Fruit fly (Drosophila melanogaster) whole organism, embryonic: Measurements from ENCODE around the gene CG7766.

Source experiments
- BtbVII ChIP-seq: fragments of 200-800 bp; sonication (Bioruptor generic); optimal IDR thresholded peaks from 3 replicates; lab custom pipeline; 2017; ENCODE audit warnings: missing biosample characterization, mild to moderate bottlenecking, missing genetic modification characterization
- C15 ChIP-seq: fragments of 200-800 bp; sonication (Bioruptor generic); IDR thresholded peaks from 3 replicates; pipeline ENCODE4 v1.3.6; 2022; ENCODE audit warnings: missing biosample characterization, missing genetic modification characterization
- CG11247 ChIP-seq: fragments of 200-800 bp; sonication (Bioruptor generic); IDR thresholded peaks from 2 replicates; pipeline ENCODE4 v1.3.6; 2022; ENCODE audit warnings: missing biosample characterization, missing genetic modification characterization
- CG11398 ChIP-seq: fragments of 200-800 bp; sonication (Bioruptor generic); optimal IDR thresholded peaks from 2 replicates; lab custom pipeline; 2016; ENCODE audit warnings: missing biosample characterization, missing genetic modification characterization
- CG11695 ChIP-seq: fragments of 200-800 bp; sonication (Bioruptor generic); IDR thresholded peaks from 3 replicates; pipeline ENCODE4 v1.3.6; 2022; ENCODE audit warnings: missing biosample characterization, missing genetic modification characterization
- CG12071 ChIP-seq: fragments of 200-800 bp; sonication (Bioruptor generic); optimal IDR thresholded peaks from 3 replicates; lab custom pipeline; 2018; ENCODE audit warnings: missing biosample characterization, mild to moderate bottlenecking, missing genetic modification characterization
- CG12744 ChIP-seq: fragments of 200-800 bp; sonication (Bioruptor generic); optimal IDR thresholded peaks from 2 replicates; lab custom pipeline; 2016; ENCODE audit warnings: missing biosample characterization, missing genetic modification characterization
- CG13624 ChIP-seq: fragments of 200-800 bp; sonication (Bioruptor generic); optimal IDR thresholded peaks from 2 replicates; lab custom pipeline; 2016; ENCODE audit warnings: missing biosample characterization, missing genetic modification characterization
- CG13775 ChIP-seq: fragments of 200-800 bp; sonication (Bioruptor generic); optimal IDR thresholded peaks from 3 replicates; lab custom pipeline; 2017; ENCODE audit warnings: missing biosample characterization, mild to moderate bottlenecking, missing genetic modification characterization
- CG14050 ChIP-seq: fragments of 200-800 bp; sonication (Bioruptor generic); IDR thresholded peaks from 3 replicates; pipeline ENCODE4 v1.3.6; 2022; ENCODE audit warnings: missing biosample characterization, missing genetic modification characterization
- CG17361 ChIP-seq: fragments of 200-800 bp; sonication (Bioruptor generic); IDR thresholded peaks from 3 replicates; pipeline ENCODE4 v1.3.6; 2022; ENCODE audit warnings: missing biosample characterization, missing genetic modification characterization
- CG30431 ChIP-seq: fragments of 200-800 bp; sonication (Bioruptor generic); optimal IDR thresholded peaks from 2 replicates; lab custom pipeline; 2017; ENCODE audit warnings: missing biosample characterization, missing genetic modification characterization
- CG32532 ChIP-seq: fragments of 200-800 bp; sonication (Bioruptor generic); IDR thresholded peaks from 2 replicates; pipeline ENCODE4 v1.3.6; 2022; ENCODE audit warnings: missing biosample characterization, missing genetic modification characterization
- CG33557 ChIP-seq: fragments of 200-800 bp; sonication (Bioruptor generic); optimal IDR thresholded peaks from 2 replicates; lab custom pipeline; 2019; ENCODE audit warnings: missing biosample characterization, mild to moderate bottlenecking, missing genetic modification characterization, moderate library complexity
- CG3407 ChIP-seq: fragments of 200-800 bp; sonication (Bioruptor generic); optimal IDR thresholded peaks from 2 replicates; lab custom pipeline; 2018; ENCODE audit warnings: missing biosample characterization, mild to moderate bottlenecking, missing genetic modification characterization
- CG34376 ChIP-seq: fragments of 200-800 bp; sonication (Bioruptor generic); optimal IDR thresholded peaks from 2 replicates; lab custom pipeline; 2018; ENCODE audit warnings: missing biosample characterization, mild to moderate bottlenecking, missing genetic modification characterization
- CG4854 ChIP-seq: fragments of 200-800 bp; sonication (Bioruptor generic); optimal IDR thresholded peaks from 2 replicates; lab custom pipeline; 2016; ENCODE audit warnings: missing biosample characterization, missing genetic modification characterization, inconsistent platforms
- CG8944 ChIP-seq: fragments of 200-800 bp; sonication (Bioruptor generic); optimal IDR thresholded peaks from 3 replicates; lab custom pipeline; 2016; ENCODE audit warnings: missing biosample characterization, missing genetic modification characterization
- Deaf1 ChIP-seq: fragments of 200-800 bp; optimal IDR thresholded peaks from 3 replicates; lab custom pipeline; 2019; ENCODE audit warnings: missing biosample characterization, mild to moderate bottlenecking, missing genetic modification characterization, moderate library complexity
- Hmr ChIP-seq: fragments of 200-800 bp; sonication (Bioruptor generic); optimal IDR thresholded peaks from 3 replicates; lab custom pipeline; 2017; ENCODE audit warnings: mild to moderate bottlenecking, missing biosample characterization, missing genetic modification reagents, missing genetic modification characterization
- Hr78 ChIP-seq, 2 experiments: fragments of 200-800 bp in 1 of 2; fragments of >200 bp in 1 of 2; sonication (Bioruptor generic) in 1 of 2; optimal IDR thresholded peaks; 2 replicates each; lab custom pipeline; 2017 to 2019; ENCODE audit warnings: missing biosample characterization in 2 of 2, missing genetic modification characterization in 2 of 2, mild to moderate bottlenecking in 1 of 2, moderate library complexity in 1 of 2
- Kr ChIP-seq: fragments of 200-800 bp; sonication (Bioruptor generic); optimal IDR thresholded peaks from 2 replicates; lab custom pipeline; 2017; ENCODE audit warnings: missing biosample characterization, mild to moderate bottlenecking, missing genetic modification characterization
- Meics ChIP-seq: fragments of 200-800 bp; sonication (Bioruptor generic); optimal IDR thresholded peaks from 2 replicates; lab custom pipeline; 2017; ENCODE audit warnings: missing biosample characterization, mild to moderate bottlenecking, missing genetic modification characterization
- Mrtf ChIP-seq: fragments of 200-800 bp; sonication (Bioruptor generic); IDR thresholded peaks from 3 replicates; pipeline ENCODE4 v1.3.6; 2022; ENCODE audit warnings: missing biosample characterization, missing genetic modification characterization
- TFAM ChIP-seq: fragments of 200-800 bp; sonication (Bioruptor generic); optimal IDR thresholded peaks from 2 replicates; lab custom pipeline; 2017; ENCODE audit warnings: missing biosample characterization, missing genetic modification characterization, inconsistent platforms
- Tbp ChIP-seq: fragments of >200 bp; optimal IDR thresholded peaks from 2 replicates; lab custom pipeline; 2018; ENCODE audit warnings: missing biosample characterization, missing genetic modification characterization
- ac ChIP-seq: fragments of 200-800 bp; sonication (Bioruptor generic); optimal IDR thresholded peaks from 3 replicates; lab custom pipeline; 2017; ENCODE audit warnings: missing biosample characterization, mild to moderate bottlenecking, missing genetic modification characterization
- amos ChIP-seq: fragments of 200-800 bp; sonication (Bioruptor generic); IDR thresholded peaks from 2 replicates; pipeline ENCODE4 v1.3.6; 2022; ENCODE audit warnings: missing biosample characterization, missing genetic modification characterization; ENCODE audit not compliant: partially characterized antibody
- ato ChIP-seq: fragments of 200-800 bp; sonication (Bioruptor generic); IDR thresholded peaks from 2 replicates; pipeline ENCODE4 v1.3.6; 2022; ENCODE audit warnings: missing biosample characterization, missing genetic modification characterization; ENCODE audit not compliant: partially characterized antibody
- bbx ChIP-seq: fragments of 200-800 bp; sonication (Bioruptor generic); IDR thresholded peaks from 2 replicates; pipeline ENCODE4 v1.3.6; 2022; ENCODE audit warnings: missing biosample characterization, missing genetic modification characterization; ENCODE audit not compliant: partially characterized antibody
- bowl ChIP-seq: fragments of 200-800 bp; sonication (Bioruptor generic); IDR thresholded peaks from 2 replicates; pipeline ENCODE4 v1.3.6; 2022; ENCODE audit warnings: missing biosample characterization, missing genetic modification characterization
- chm ChIP-seq: fragments of 200-800 bp; sonication (Bioruptor generic); IDR thresholded peaks from 2 replicates; pipeline ENCODE4 v1.3.6; 2022; ENCODE audit warnings: missing biosample characterization, missing genetic modification characterization
- fd64A ChIP-seq: fragments of 200-800 bp; sonication (Bioruptor generic); optimal IDR thresholded peaks from 3 replicates; lab custom pipeline; 2018; ENCODE audit warnings: missing biosample characterization, mild to moderate bottlenecking, missing genetic modification characterization
- hb ChIP-seq: fragments of 200-800 bp; sonication (Bioruptor generic); IDR thresholded peaks from 3 replicates; pipeline ENCODE4 v1.3.6; 2022; ENCODE audit warnings: missing biosample characterization, missing genetic modification characterization; ENCODE audit not compliant: partially characterized antibody
- lab ChIP-seq: fragments of 200-800 bp; sonication (Bioruptor generic); optimal IDR thresholded peaks from 3 replicates; lab custom pipeline; 2017; ENCODE audit warnings: missing biosample characterization, missing genetic modification characterization, mild to moderate bottlenecking, moderate library complexity, missing genetic modification reagents
- pho ChIP-seq: fragments of 200-800 bp; sonication (Bioruptor generic); optimal IDR thresholded peaks from 2 replicates; lab custom pipeline; 2016; ENCODE audit warnings: missing biosample characterization, missing genetic modification characterization
- pnt ChIP-seq: fragments of 200-800 bp; sonication (Bioruptor generic); optimal IDR thresholded peaks from 3 replicates; lab custom pipeline; 2016; ENCODE audit warnings: missing biosample characterization, missing genetic modification characterization
- pum ChIP-seq: fragments of 200-800 bp; sonication (Bioruptor generic); optimal IDR thresholded peaks from 2 replicates; lab custom pipeline; 2016; ENCODE audit warnings: missing biosample characterization, missing genetic modification characterization
- repo ChIP-seq: fragments of 200-800 bp; sonication (Bioruptor generic); optimal IDR thresholded peaks from 2 replicates; lab custom pipeline; 2016; ENCODE audit warnings: missing biosample characterization, missing genetic modification characterization
- ro ChIP-seq: fragments of 200-800 bp; sonication (Bioruptor generic); IDR thresholded peaks from 2 replicates; pipeline ENCODE4 v1.3.6; 2022; ENCODE audit warnings: missing biosample characterization, missing genetic modification characterization
- sd ChIP-seq: fragments of 200-800 bp; sonication (Bioruptor generic); optimal IDR thresholded peaks from 3 replicates; lab custom pipeline; 2018; ENCODE audit warnings: missing biosample characterization, mild to moderate bottlenecking, missing genetic modification characterization, moderate library complexity
- seq ChIP-seq: fragments of 200-800 bp; sonication (Bioruptor generic); IDR thresholded peaks from 2 replicates; pipeline ENCODE4 v1.3.6; 2022; ENCODE audit warnings: missing biosample characterization, missing genetic modification characterization
- sob ChIP-seq: fragments of 200-800 bp; sonication (Bioruptor generic); IDR thresholded peaks from 2 replicates; pipeline ENCODE4 v1.3.6; 2022; ENCODE audit warnings: missing biosample characterization, missing genetic modification characterization
- tgo ChIP-seq: fragments of 200-800 bp; sonication (Bioruptor generic); IDR thresholded peaks from 3 replicates; pipeline ENCODE4 v1.3.6; 2022; ENCODE audit warnings: missing biosample characterization, missing genetic modification characterization
- tll ChIP-seq, 2 experiments: fragments of 200-800 bp in 1 of 2; fragments of >200 bp in 1 of 2; sonication (Bioruptor generic) in 1 of 2; optimal IDR thresholded peaks; 2 replicates each; lab custom pipeline; 2017 to 2019; ENCODE audit warnings: missing biosample characterization in 2 of 2, missing genetic modification characterization in 2 of 2, mild to moderate bottlenecking in 1 of 2, moderate library complexity in 1 of 2
- ttk ChIP-seq: fragments of 200-800 bp; sonication (Bioruptor generic); IDR thresholded peaks from 2 replicates; pipeline ENCODE4 v2.1.2; 2022; ENCODE audit warnings: missing biosample characterization, missing genetic modification characterization
- usp ChIP-seq: fragments of >200 bp; optimal IDR thresholded peaks from 2 replicates; lab custom pipeline; 2017; ENCODE audit warnings: missing biosample characterization, missing genetic modification characterization
- wdn ChIP-seq: fragments of 200-800 bp; sonication (Bioruptor generic); IDR thresholded peaks from 2 replicates; pipeline ENCODE4 v1.3.6; 2022; ENCODE audit warnings: missing biosample characterization, missing genetic modification characterization
- yki ChIP-seq: fragments of >200 bp; optimal IDR thresholded peaks from 3 replicates; lab custom pipeline; 2018
- zf30C ChIP-seq: fragments of 200-800 bp; sonication (Bioruptor generic); optimal IDR thresholded peaks from 3 replicates; lab custom pipeline; 2018; ENCODE audit warnings: missing biosample characterization, mild to moderate bottlenecking, missing genetic modification characterization

CG7766 gene

dm6 chrX:9109072-9109844 lies 5.7 kb upstream of the CG7766 start (continued):
- TF ChIP-seq CG11398 (GFP tag; lab: Kevin White, UChicago) (no peak), pum (GFP tag; lab: Kevin White, UChicago) (no peak), Tbp (GFP tag; lab: Kevin White, UChicago) (no peak), CG34376 (GFP tag; lab: Kevin White, UChicago) (no peak), ro (GFP tag; lab: Robert Waterston, UW) (no peak), Meics (GFP tag; lab: Kevin White, UChicago) (peak; percentile 51), CG32532 (GFP tag; lab: Robert Waterston, UW) (peak; percentile 40; the same call in 1 of the 2 replicates), pho (GFP tag; lab: Kevin White, UChicago) (peak; percentile 43), CG17361 (GFP tag; lab: Robert Waterston, UW) (peak; percentile 77), pnt (peak; percentile 25), yki (lab: Kevin White, UChicago) (no peak), CG30431 (peak; percentile 50), ac (no peak), bowl (GFP tag; lab: Robert Waterston, UW) (no peak), Deaf1 (tag; lab: Kevin White, UChicago) (no peak), ttk (GFP tag; lab: Robert Waterston, UW) (peak; percentile 22; the same call in 1 of the 2 replicates), sd (no peak), chm (GFP tag; lab: Robert Waterston, UW) (0 out of 2 replicates have a peak, but pooled peaks have one; percentile 14), CG12071 (GFP tag; lab: Kevin White, UChicago) (peak; percentile 17), CG13624 (GFP tag; lab: Kevin White, UChicago) (peak; percentile 64), Mrtf (GFP tag; lab: Robert Waterston, UW) (no peak), C15 (no peak), Hmr (GFP tag; lab: Kevin White, UChicago) (peak; percentile 39), CG14050 (GFP tag; lab: Robert Waterston, UW) (no peak), CG33557 (GFP tag; lab: Kevin White, UChicago) (peak; percentile 28), Kr (no peak), CG4854 (GFP tag; lab: Kevin White, UChicago) (no peak), CG11695 (peak; percentile 40; the same call in 1 of the 3 replicates), CG3407 (GFP tag; lab: Kevin White, UChicago) (no peak), hb (GFP tag; lab: Robert Waterston, UW) (no peak), amos (GFP tag; lab: Robert Waterston, UW) (no peak), CG8944 (peak; percentile 55), CG11247 (no peak), CG13775 (peak; percentile 67), fd64A (GFP tag; lab: Kevin White, UChicago) (no peak), tgo (GFP tag; lab: Robert Waterston, UW) (peak; percentile 33; the same call in 1 of the 3 replicates), TFAM (no peak), ato (no peak), zf30C (GFP tag; lab: Kevin White, UChicago) (no peak), bbx (GFP tag; lab: Robert Waterston, UW) (0 out of 2 replicates have a peak, but pooled peaks have one; percentile 7), sob (GFP tag; lab: Robert Waterston, UW) (peak; percentile 38; the same call in 1 of the 2 replicates), lab (GFP tag; lab: Kevin White, UChicago) (peak; percentile 34), seq (GFP tag; lab: Robert Waterston, UW) (no peak), repo (no peak), Hr78 (GFP tag; optimal IDR thresholded peaks at IDR 0.05; lab: Kevin White, UChicago) (no peak), tll (GFP tag; optimal IDR thresholded peaks at IDR 0.05; lab: Kevin White, UChicago) (peak in 1 of 2 experiments; percentile 70), usp (GFP tag; lab: Kevin White, UChicago) (no peak), wdn (GFP tag; lab: Robert Waterston, UW) (no peak), BtbVII (GFP tag; lab: Kevin White, UChicago) (peak; percentile 13), CG12744 (peak; percentile 22)
